Fruit fly (Drosophila melanogaster) whole organism, embryonic: ENCODE results near the gene hng2.

ENCODE experiments used
- Awh ChIP-seq: fragments of 200-800 bp; sonication (Bioruptor generic); IDR thresholded peaks from 2 replicates; pipeline ENCODE4, ENCODE4 v1.3.6; 2022; ENCODE audit warnings: missing biosample characterization, missing genetic modification characterization
- Blimp-1 ChIP-seq: fragments of 200-800 bp; sonication (Bioruptor generic); optimal IDR thresholded peaks from 3 replicates; lab custom pipeline; 2018; ENCODE audit warnings: missing biosample characterization, missing genetic modification characterization, mild to moderate bottlenecking, moderate library complexity, missing genetic modification reagents
- Bteb2 ChIP-seq: fragments of 200-800 bp; sonication (Bioruptor generic); optimal IDR thresholded peaks from 2 replicates; lab custom pipeline; 2016; ENCODE audit warnings: missing biosample characterization, missing genetic modification characterization
- CG10654 ChIP-seq: fragments of 200-800 bp; sonication (Bioruptor generic); optimal IDR thresholded peaks from 2 replicates; lab custom pipeline; 2016; ENCODE audit warnings: missing biosample characterization, missing genetic modification characterization
- CG11093 ChIP-seq: fragments of 200-800 bp; sonication (Bioruptor generic); IDR thresholded peaks from 3 replicates; pipeline ENCODE4 v1.3.6; 2022; ENCODE audit warnings: missing biosample characterization, missing genetic modification characterization
- CG12104 ChIP-seq: fragments of 200-800 bp; sonication (Bioruptor generic); optimal IDR thresholded peaks from 3 replicates; lab custom pipeline; 2016; ENCODE audit warnings: missing biosample characterization, missing genetic modification characterization
- CG14667 ChIP-seq: fragments of 200-800 bp; sonication (Bioruptor generic); IDR thresholded peaks from 2 replicates; pipeline ENCODE4 v1.3.6; 2022; ENCODE audit warnings: missing biosample characterization, missing genetic modification characterization
- CG14860 ChIP-seq: fragments of 200-800 bp; sonication (Bioruptor generic); IDR thresholded peaks from 3 replicates; pipeline ENCODE4 v1.3.6; 2022; ENCODE audit warnings: missing biosample characterization, missing genetic modification characterization; ENCODE audit not compliant: partially characterized antibody
- CG15073 ChIP-seq: fragments of 200-800 bp; sonication (Bioruptor generic); optimal IDR thresholded peaks from 2 replicates; lab custom pipeline; 2016; ENCODE audit warnings: missing biosample characterization, missing genetic modification characterization
- CG15479 ChIP-seq: fragments of 200-800 bp; sonication (Bioruptor generic); optimal IDR thresholded peaks from 3 replicates; lab custom pipeline; 2019; ENCODE audit warnings: missing biosample characterization, mild to moderate bottlenecking, missing genetic modification characterization, moderate library complexity
- CG17568 ChIP-seq: fragments of 200-800 bp; sonication (Bioruptor generic); optimal IDR thresholded peaks from 2 replicates; lab custom pipeline; 2018; ENCODE audit warnings: missing biosample characterization, mild to moderate bottlenecking, missing genetic modification characterization, moderate library complexity
- CG31441 ChIP-seq: fragments of 200-800 bp; sonication (Bioruptor generic); IDR thresholded peaks from 2 replicates; pipeline ENCODE4 v1.3.6; 2022; ENCODE audit warnings: missing biosample characterization, missing genetic modification characterization
- CG32772 ChIP-seq: fragments of 200-800 bp; sonication (Bioruptor generic); IDR thresholded peaks from 2 replicates; pipeline ENCODE4 v1.3.6; 2022; ENCODE audit warnings: missing biosample characterization, missing genetic modification characterization
- CG33557 ChIP-seq: fragments of 200-800 bp; sonication (Bioruptor generic); optimal IDR thresholded peaks from 2 replicates; lab custom pipeline; 2019; ENCODE audit warnings: missing biosample characterization, mild to moderate bottlenecking, missing genetic modification characterization, moderate library complexity
- CG3838 ChIP-seq: fragments of 200-800 bp; sonication (Bioruptor generic); optimal IDR thresholded peaks from 3 replicates; lab custom pipeline; 2016; ENCODE audit warnings: missing biosample characterization, missing genetic modification characterization
- CG4328 ChIP-seq: fragments of 200-800 bp; sonication (Bioruptor generic); optimal IDR thresholded peaks from 3 replicates; lab custom pipeline; 2017; ENCODE audit warnings: missing biosample characterization, missing genetic modification reagents, missing genetic modification characterization
- CG4617 ChIP-seq: fragments of 200-800 bp; sonication (Bioruptor generic); optimal IDR thresholded peaks from 3 replicates; lab custom pipeline; 2016; ENCODE audit warnings: missing biosample characterization, missing genetic modification characterization, borderline replicate concordance
- CG6272 ChIP-seq: fragments of 200-800 bp; sonication (Bioruptor generic); IDR thresholded peaks from 2 replicates; pipeline ENCODE4 v1.3.6; 2022; ENCODE audit warnings: missing biosample characterization, missing genetic modification characterization
- CG7556 ChIP-seq: fragments of 200-800 bp; sonication (Bioruptor generic); optimal IDR thresholded peaks from 2 replicates; lab custom pipeline; 2017; ENCODE audit warnings: missing biosample characterization, mild to moderate bottlenecking, missing genetic modification characterization
- CG7928 ChIP-seq: fragments of 200-800 bp; sonication (Bioruptor generic); optimal IDR thresholded peaks from 2 replicates; lab custom pipeline; 2017; ENCODE audit warnings: missing biosample characterization, mild to moderate bottlenecking, missing genetic modification characterization
- CG8478 ChIP-seq: fragments of >200 bp; optimal IDR thresholded peaks from 2 replicates; lab custom pipeline; 2018
- CHES-1-like ChIP-seq: fragments of 200-800 bp; sonication (Bioruptor generic); optimal IDR thresholded peaks from 2 replicates; lab custom pipeline; 2016; ENCODE audit warnings: missing biosample characterization, missing genetic modification characterization
- Chrac-16 ChIP-seq: fragments of 200-800 bp; sonication (Bioruptor generic); optimal IDR thresholded peaks from 3 replicates; lab custom pipeline; 2016; ENCODE audit warnings: missing biosample characterization, missing genetic modification characterization
- Drgx ChIP-seq: fragments of 200-800 bp; sonication (Bioruptor generic); IDR thresholded peaks from 2 replicates; pipeline ENCODE4 v1.3.6; 2022; ENCODE audit warnings: missing biosample characterization, missing genetic modification characterization
- Ets65A ChIP-seq: fragments of 200-800 bp; sonication (Bioruptor generic); peaks from one replicate; lab custom pipeline; 2016; ENCODE audit warnings: missing biosample characterization, missing genetic modification characterization
- Gsc ChIP-seq: fragments of 200-800 bp; sonication (Bioruptor generic); IDR thresholded peaks from 2 replicates; pipeline ENCODE4 v1.3.6; 2022; ENCODE audit warnings: missing biosample characterization, missing genetic modification characterization
- HLH3B ChIP-seq: fragments of 200-800 bp; sonication (Bioruptor generic); IDR thresholded peaks from 2 replicates; pipeline ENCODE4 v1.3.6; 2022; ENCODE audit warnings: missing biosample characterization, missing genetic modification characterization
- HLHmδ ChIP-seq: fragments of 200-800 bp; sonication (Bioruptor generic); optimal IDR thresholded peaks from 2 replicates; lab custom pipeline; 2018; ENCODE audit warnings: missing biosample characterization, mild to moderate bottlenecking, missing genetic modification characterization, moderate library complexity
- Jarid2 ChIP-seq: fragments of 200-800 bp; sonication (Bioruptor generic); optimal IDR thresholded peaks from 3 replicates; lab custom pipeline; 2017; ENCODE audit warnings: mild to moderate bottlenecking, missing biosample characterization, missing genetic modification reagents, missing genetic modification characterization
- Trl ChIP-seq, 3 experiments: fragments of >200 bp in 2 of 3; fragments of 200-800 bp in 1 of 3; sonication (Bioruptor generic) in 1 of 3; optimal IDR thresholded peaks; 2 replicates in 1 of 3; 3 replicates in 2 of 3; lab custom pipeline; 2016 to 2017; ENCODE audit warnings: missing biosample characterization in 1 of 3, missing genetic modification characterization in 1 of 3
- Vsx1 ChIP-seq: fragments of 200-800 bp; sonication (Bioruptor generic); optimal IDR thresholded peaks from 2 replicates; lab custom pipeline; 2017; ENCODE audit warnings: missing biosample characterization, mild to moderate bottlenecking, missing genetic modification characterization, missing genetic modification reagents
- ara ChIP-seq: fragments of 200-800 bp; sonication (Bioruptor generic); IDR thresholded peaks from 2 replicates; pipeline ENCODE4 v1.3.6; 2022; ENCODE audit warnings: missing biosample characterization, missing genetic modification characterization
- chinmo ChIP-seq: fragments of 200-800 bp; sonication (Bioruptor generic); IDR thresholded peaks from 4 replicates; pipeline ENCODE4 v1.3.6; 2022; ENCODE audit warnings: missing biosample characterization, missing genetic modification characterization; ENCODE audit not compliant: partially characterized antibody
- ci ChIP-seq: fragments of 200-800 bp; sonication (Bioruptor generic); IDR thresholded peaks from 3 replicates; pipeline ENCODE4 v1.3.6; 2022; ENCODE audit warnings: missing biosample characterization, missing genetic modification characterization
- fd3F ChIP-seq: fragments of 200-800 bp; sonication (Bioruptor generic); optimal IDR thresholded peaks from 2 replicates; lab custom pipeline; 2018; ENCODE audit warnings: missing biosample characterization, mild to moderate bottlenecking, missing genetic modification characterization, moderate library complexity
- fd64A ChIP-seq: fragments of 200-800 bp; sonication (Bioruptor generic); optimal IDR thresholded peaks from 3 replicates; lab custom pipeline; 2018; ENCODE audit warnings: missing biosample characterization, mild to moderate bottlenecking, missing genetic modification characterization
- gcm ChIP-seq: fragments of 200-800 bp; sonication (Bioruptor generic); optimal IDR thresholded peaks from 2 replicates; lab custom pipeline; 2019; ENCODE audit warnings: missing biosample characterization, mild to moderate bottlenecking, missing genetic modification characterization, moderate library complexity
- luna ChIP-seq: fragments of 200-800 bp; sonication (Bioruptor generic); optimal IDR thresholded peaks from 2 replicates; lab custom pipeline; 2016; ENCODE audit warnings: missing biosample characterization, missing genetic modification characterization
- nom ChIP-seq: fragments of 200-800 bp; sonication (Bioruptor generic); optimal IDR thresholded peaks from 2 replicates; lab custom pipeline; 2017; ENCODE audit warnings: missing biosample characterization, missing genetic modification characterization, mild to moderate bottlenecking, moderate library complexity, missing genetic modification reagents
- phol ChIP-seq: fragments of 200-800 bp; sonication (Bioruptor generic); optimal IDR thresholded peaks from 3 replicates; lab custom pipeline; 2018; ENCODE audit warnings: missing biosample characterization, mild to moderate bottlenecking, missing genetic modification characterization, moderate library complexity
- sens ChIP-seq: fragments of 200-800 bp; sonication (Bioruptor generic); peaks from one replicate; lab custom pipeline; 2016; ENCODE audit warnings: missing biosample characterization, missing genetic modification characterization
- sens-2 ChIP-seq: fragments of 200-800 bp; sonication (Bioruptor generic); IDR thresholded peaks from 2 replicates; pipeline ENCODE4 v1.3.6; 2022; ENCODE audit warnings: missing biosample characterization, missing genetic modification characterization
- sqz ChIP-seq: fragments of 200-800 bp; sonication (Bioruptor generic); optimal IDR thresholded peaks from 3 replicates; lab custom pipeline; 2018; ENCODE audit warnings: missing biosample characterization, mild to moderate bottlenecking, missing genetic modification characterization
- ssp ChIP-seq: fragments of 200-800 bp; sonication (Bioruptor generic); IDR thresholded peaks from 2 replicates; pipeline ENCODE4 v1.3.6; 2022; ENCODE audit warnings: missing biosample characterization, missing genetic modification characterization
- tgo ChIP-seq: fragments of 200-800 bp; sonication (Bioruptor generic); IDR thresholded peaks from 3 replicates; pipeline ENCODE4 v1.3.6; 2022; ENCODE audit warnings: missing biosample characterization, missing genetic modification characterization
- tll ChIP-seq, 2 experiments: fragments of 200-800 bp in 1 of 2; fragments of >200 bp in 1 of 2; sonication (Bioruptor generic) in 1 of 2; optimal IDR thresholded peaks; 2 replicates each; lab custom pipeline; 2017 to 2019; ENCODE audit warnings: missing biosample characterization in 2 of 2, missing genetic modification characterization in 2 of 2, mild to moderate bottlenecking in 1 of 2, moderate library complexity in 1 of 2
- tna ChIP-seq: fragments of 200-800 bp; sonication (Bioruptor generic); IDR thresholded peaks from 2 replicates; pipeline ENCODE4 v1.3.6; 2022; ENCODE audit warnings: missing biosample characterization, missing genetic modification characterization; ENCODE audit not compliant: partially characterized antibody
- vvl ChIP-seq: fragments of 200-800 bp; sonication (Bioruptor generic); IDR thresholded peaks from 2 replicates; pipeline ENCODE4 v1.3.6; 2022; ENCODE audit warnings: missing biosample characterization, missing genetic modification characterization
- yki ChIP-seq: fragments of >200 bp; optimal IDR thresholded peaks from 3 replicates; lab custom pipeline; 2018
- zen ChIP-seq: fragments of 200-800 bp; sonication (Bioruptor generic); optimal IDR thresholded peaks from 3 replicates; lab custom pipeline; 2018; ENCODE audit warnings: missing biosample characterization, mild to moderate bottlenecking, missing genetic modification characterization, moderate library complexity

The hng2 gene

dm6 chr3R:8792463-8793175 lies 13.5 kb upstream of the hng2 start (continued):
- TF ChIP-seq CG32772 (GFP tag; lab: Robert Waterston, UW) (peak; percentile 26; the same call in 1 of the 2 replicates), Awh (GFP tag; lab: Robert Waterston, UW) (no peak), CG12104 (GFP tag; lab: Kevin White, UChicago) (no peak), fd64A (GFP tag; lab: Kevin White, UChicago) (no peak), CG3838 (GFP tag; lab: Kevin White, UChicago) (no peak), fd3F (GFP tag; lab: Kevin White, UChicago) (no peak), Gsc (GFP tag; lab: Robert Waterston, UW) (no peak), CG7556 (GFP tag; lab: Kevin White, UChicago) (no peak), CG17568 (GFP tag; lab: Kevin White, UChicago) (no peak), gcm (GFP tag; lab: Kevin White, UChicago) (no peak), HLHmδ (GFP tag; lab: Kevin White, UChicago) (no peak), nom (GFP tag; lab: Kevin White, UChicago) (peak; percentile 94), ci (GFP tag; lab: Robert Waterston, UW) (0 out of 3 replicates have a peak, but pooled peaks have one; percentile 24), CG8478 (lab: Kevin White, UChicago) (no peak), CG7928 (GFP tag; lab: Kevin White, UChicago) (no peak), CG4328 (GFP tag; lab: Kevin White, UChicago) (no peak), Vsx1 (no peak), Trl (optimal IDR thresholded peaks at IDR 0.05; lab: Kevin White, UChicago) (peak; percentile 27 to 80), Trl (GFP tag; optimal IDR thresholded peaks at IDR 0.05; lab: Kevin White, UChicago) (no peak), CG15479 (GFP tag; lab: Kevin White, UChicago) (peak; percentile 37), Ets65A (no peak), CG4617 (GFP tag; lab: Kevin White, UChicago) (no peak), CG11093 (no peak), CG10654 (no peak), phol (no peak), luna (GFP tag; lab: Kevin White, UChicago) (no peak), Bteb2 (GFP tag; lab: Kevin White, UChicago) (no peak), CG14860 (GFP tag; lab: Robert Waterston, UW) (0 out of 3 replicates have a peak, but pooled peaks have one; percentile 37), sqz (peak; percentile 64), Chrac-16 (GFP tag; lab: Kevin White, UChicago) (no peak), tna (no peak), tgo (GFP tag; lab: Robert Waterston, UW) (no peak), sens-2 (no peak), vvl (GFP tag; lab: Robert Waterston, UW) (peak; percentile 19; the same call in 1 of the 2 replicates), Jarid2 (peak; percentile 62), ara (no peak), CG33557 (no peak), yki (lab: Kevin White, UChicago) (peak; percentile 36), CG6272 (GFP tag; lab: Robert Waterston, UW) (no peak), ssp (GFP tag; lab: Robert Waterston, UW) (no peak), zen (no peak), sens (GFP tag; lab: Kevin White, UChicago) (peak; percentile 60), Drgx (peak; percentile 51; the same call in 1 of the 2 replicates), tll (GFP tag; optimal IDR thresholded peaks at IDR 0.05; lab: Kevin White, UChicago) (no peak), CHES-1-like (GFP tag; lab: Kevin White, UChicago) (no peak), chinmo (GFP tag; lab: Robert Waterston, UW) (0 out of 4 replicates have a peak, but pooled peaks have one; percentile 40), Blimp-1 (GFP tag; lab: Kevin White, UChicago) (peak; percentile 87), HLH3B (GFP tag; lab: Robert Waterston, UW) (no peak), CG14667 (GFP tag; lab: Robert Waterston, UW) (no peak), CG15073 (no peak), CG31441 (GFP tag; lab: Robert Waterston, UW) (no peak)
